Fruit fly (Drosophila melanogaster) whole organism, embryonic: ENCODE measurements around the gene CG9795.

Source experiments
- Adf1 ChIP-seq: fragments of 200-800 bp; sonication (Bioruptor generic); IDR thresholded peaks from 2 replicates; pipeline ENCODE4 v1.3.6; 2022; ENCODE audit warnings: missing biosample characterization, missing genetic modification characterization
- CG11398 ChIP-seq: fragments of 200-800 bp; sonication (Bioruptor generic); optimal IDR thresholded peaks from 2 replicates; lab custom pipeline; 2016; ENCODE audit warnings: missing biosample characterization, missing genetic modification characterization
- CG13775 ChIP-seq: fragments of 200-800 bp; sonication (Bioruptor generic); optimal IDR thresholded peaks from 3 replicates; lab custom pipeline; 2017; ENCODE audit warnings: missing biosample characterization, mild to moderate bottlenecking, missing genetic modification characterization
- CG1529 ChIP-seq: fragments of 200-800 bp; sonication (Bioruptor generic); optimal IDR thresholded peaks from 3 replicates; lab custom pipeline; 2018; ENCODE audit warnings: missing biosample characterization, missing genetic modification characterization
- CG15514 ChIP-seq: fragments of 200-800 bp; sonication (Bioruptor generic); optimal IDR thresholded peaks from 3 replicates; lab custom pipeline; 2017; ENCODE audit warnings: missing biosample characterization, missing genetic modification characterization, mild to moderate bottlenecking, moderate library complexity, missing genetic modification reagents
- CG17328 ChIP-seq: fragments of 200-800 bp; sonication (Bioruptor generic); IDR thresholded peaks from 2 replicates; pipeline ENCODE4 v1.3.6; 2022; ENCODE audit warnings: missing biosample characterization, missing genetic modification characterization
- CG17359 ChIP-seq: fragments of 200-800 bp; sonication (Bioruptor generic); optimal IDR thresholded peaks from 3 replicates; lab custom pipeline; 2018; ENCODE audit warnings: missing biosample characterization, mild to moderate bottlenecking, missing genetic modification characterization, moderate library complexity
- CG30431 ChIP-seq: fragments of 200-800 bp; sonication (Bioruptor generic); optimal IDR thresholded peaks from 2 replicates; lab custom pipeline; 2017; ENCODE audit warnings: missing biosample characterization, missing genetic modification characterization
- CG31388 ChIP-seq: fragments of 200-800 bp; sonication (Bioruptor generic); optimal IDR thresholded peaks from 2 replicates; lab custom pipeline; 2016; ENCODE audit warnings: missing biosample characterization, missing genetic modification characterization
- CG32532 ChIP-seq: fragments of 200-800 bp; sonication (Bioruptor generic); IDR thresholded peaks from 2 replicates; pipeline ENCODE4 v1.3.6; 2022; ENCODE audit warnings: missing biosample characterization, missing genetic modification characterization
- CG43689 ChIP-seq: fragments of 200-800 bp; sonication (Bioruptor generic); IDR thresholded peaks from 2 replicates; pipeline ENCODE4 v1.3.6; 2022; ENCODE audit warnings: missing biosample characterization, missing genetic modification characterization
- CG4854 ChIP-seq: fragments of 200-800 bp; sonication (Bioruptor generic); optimal IDR thresholded peaks from 2 replicates; lab custom pipeline; 2016; ENCODE audit warnings: missing biosample characterization, missing genetic modification characterization, inconsistent platforms
- CG8089 ChIP-seq: fragments of 200-800 bp; sonication (Bioruptor generic); optimal IDR thresholded peaks from 3 replicates; lab custom pipeline; 2016; ENCODE audit warnings: missing biosample characterization, missing genetic modification characterization
- CTCF ChIP-seq: fragments of 200-800 bp; sonication (Bioruptor generic); optimal IDR thresholded peaks from 2 replicates; lab custom pipeline; 2017; ENCODE audit warnings: missing biosample characterization, mild to moderate bottlenecking, missing genetic modification characterization, moderate library complexity
- D ChIP-seq, 2 experiments: fragments of 200-800 bp in 1 of 2; fragments of >200 bp in 1 of 2; sonication (Bioruptor generic) in 1 of 2; optimal IDR thresholded peaks; 2 replicates in 1 of 2; 3 replicates in 1 of 2; lab custom pipeline; 2017; ENCODE audit warnings: mild to moderate bottlenecking in 1 of 2, missing biosample characterization in 1 of 2, missing genetic modification characterization in 1 of 2, missing genetic modification reagents in 1 of 2
- E2f2 ChIP-seq: fragments of 200-800 bp; sonication (Bioruptor generic); IDR thresholded peaks from 2 replicates; pipeline ENCODE4 v1.3.6; 2022; ENCODE audit warnings: missing biosample characterization, missing genetic modification characterization
- H15 ChIP-seq: fragments of 200-800 bp; sonication (Bioruptor generic); IDR thresholded peaks from 3 replicates; pipeline ENCODE4 v1.3.6; 2022; ENCODE audit warnings: missing biosample characterization, missing genetic modification characterization
- HLHmδ ChIP-seq: fragments of 200-800 bp; sonication (Bioruptor generic); optimal IDR thresholded peaks from 2 replicates; lab custom pipeline; 2018; ENCODE audit warnings: missing biosample characterization, mild to moderate bottlenecking, missing genetic modification characterization, moderate library complexity
- Hey ChIP-seq: fragments of 200-800 bp; sonication (Bioruptor generic); optimal IDR thresholded peaks from 3 replicates; lab custom pipeline; 2018; ENCODE audit warnings: missing biosample characterization, mild to moderate bottlenecking, missing genetic modification characterization
- Lpt ChIP-seq: fragments of >200 bp; optimal IDR thresholded peaks from 2 replicates; lab custom pipeline; 2018; ENCODE audit warnings: missing biosample characterization, missing genetic modification characterization
- Mrtf ChIP-seq: fragments of 200-800 bp; sonication (Bioruptor generic); IDR thresholded peaks from 3 replicates; pipeline ENCODE4 v1.3.6; 2022; ENCODE audit warnings: missing biosample characterization, missing genetic modification characterization
- Opbp ChIP-seq: fragments of 200-800 bp; sonication (Bioruptor generic); IDR thresholded peaks from 3 replicates; pipeline ENCODE4 v1.3.6; 2022; ENCODE audit warnings: missing biosample characterization, missing genetic modification characterization; ENCODE audit not compliant: partially characterized antibody
- Ravus ChIP-seq: fragments of 200-800 bp; sonication (Bioruptor generic); IDR thresholded peaks from 2 replicates; pipeline ENCODE4 v1.3.6; 2022; ENCODE audit warnings: missing biosample characterization, missing genetic modification characterization
- Trl ChIP-seq, 3 experiments: fragments of >200 bp in 2 of 3; fragments of 200-800 bp in 1 of 3; sonication (Bioruptor generic) in 1 of 3; optimal IDR thresholded peaks; 2 replicates in 1 of 3; 3 replicates in 2 of 3; lab custom pipeline; 2016 to 2017; ENCODE audit warnings: missing biosample characterization in 1 of 3, missing genetic modification characterization in 1 of 3
- ab ChIP-seq: fragments of 200-800 bp; sonication (Bioruptor generic); optimal IDR thresholded peaks from 2 replicates; lab custom pipeline; 2016; ENCODE audit warnings: missing biosample characterization, missing genetic modification characterization
- abd-A ChIP-seq: fragments of 200-800 bp; sonication (Bioruptor generic); optimal IDR thresholded peaks from 3 replicates; lab custom pipeline; 2019; ENCODE audit warnings: missing biosample characterization, mild to moderate bottlenecking, missing genetic modification characterization, moderate library complexity
- ac ChIP-seq: fragments of 200-800 bp; sonication (Bioruptor generic); optimal IDR thresholded peaks from 3 replicates; lab custom pipeline; 2017; ENCODE audit warnings: missing biosample characterization, mild to moderate bottlenecking, missing genetic modification characterization
- bbx ChIP-seq: fragments of 200-800 bp; sonication (Bioruptor generic); IDR thresholded peaks from 2 replicates; pipeline ENCODE4 v1.3.6; 2022; ENCODE audit warnings: missing biosample characterization, missing genetic modification characterization; ENCODE audit not compliant: partially characterized antibody
- btn ChIP-seq: fragments of 200-800 bp; sonication (Bioruptor generic); optimal IDR thresholded peaks from 2 replicates; lab custom pipeline; 2016; ENCODE audit warnings: missing biosample characterization, missing genetic modification characterization
- chinmo ChIP-seq: fragments of 200-800 bp; sonication (Bioruptor generic); IDR thresholded peaks from 4 replicates; pipeline ENCODE4 v1.3.6; 2022; ENCODE audit warnings: missing biosample characterization, missing genetic modification characterization; ENCODE audit not compliant: partially characterized antibody
- ci ChIP-seq: fragments of 200-800 bp; sonication (Bioruptor generic); IDR thresholded peaks from 3 replicates; pipeline ENCODE4 v1.3.6; 2022; ENCODE audit warnings: missing biosample characterization, missing genetic modification characterization
- croc ChIP-seq: fragments of 200-800 bp; sonication (Bioruptor generic); conservative IDR thresholded peaks from 3 replicates; pipeline ENCODE4 v1.3.6; 2022; ENCODE audit warnings: missing biosample characterization, missing genetic modification characterization
- dan ChIP-seq: fragments of 200-800 bp; sonication (Bioruptor generic); IDR thresholded peaks from 2 replicates; pipeline ENCODE4 v1.3.6; 2022; ENCODE audit warnings: missing biosample characterization, missing genetic modification characterization
- gfzf ChIP-seq: fragments of 200-800 bp; sonication (Bioruptor generic); optimal IDR thresholded peaks from 2 replicates; lab custom pipeline; 2016; ENCODE audit warnings: missing biosample characterization, mild to moderate bottlenecking, missing genetic modification characterization, moderate library complexity
- grau ChIP-seq: fragments of 200-800 bp; optimal IDR thresholded peaks from 3 replicates; lab custom pipeline; 2019; ENCODE audit warnings: missing biosample characterization, mild to moderate bottlenecking, missing genetic modification characterization, moderate library complexity
- hbn ChIP-seq: fragments of 200-800 bp; sonication (Bioruptor generic); IDR thresholded peaks from 2 replicates; pipeline ENCODE4 v1.3.6; 2022; ENCODE audit warnings: missing biosample characterization, missing genetic modification characterization; ENCODE audit not compliant: partially characterized antibody
- kah ChIP-seq: fragments of 200-800 bp; sonication (Bioruptor generic); optimal IDR thresholded peaks from 2 replicates; lab custom pipeline; 2018; ENCODE audit warnings: missing biosample characterization, mild to moderate bottlenecking, missing genetic modification characterization
- klu ChIP-seq: fragments of 200-800 bp; sonication (Bioruptor generic); IDR thresholded peaks from 2 replicates; pipeline ENCODE4 v1.3.6; 2022; ENCODE audit warnings: missing biosample characterization, missing genetic modification characterization
- lilli ChIP-seq: fragments of 200-800 bp; sonication (Bioruptor generic); optimal IDR thresholded peaks from 3 replicates; lab custom pipeline; 2016; ENCODE audit warnings: missing biosample characterization, missing genetic modification characterization
- lola ChIP-seq, 3 experiments: fragments of >200 bp in 2 of 3; fragments of 200-800 bp in 1 of 3; sonication (Bioruptor generic) in 1 of 3; optimal IDR thresholded peaks; 2 replicates each; lab custom pipeline; 2017 to 2019; ENCODE audit warnings: missing biosample characterization in 3 of 3, missing genetic modification characterization in 3 of 3, mild to moderate bottlenecking in 1 of 3, moderate library complexity in 1 of 3
- oc ChIP-seq: fragments of 200-800 bp; sonication (Bioruptor generic); optimal IDR thresholded peaks from 2 replicates; lab custom pipeline; 2018; ENCODE audit warnings: missing biosample characterization, mild to moderate bottlenecking, missing genetic modification characterization, moderate library complexity
- rib ChIP-seq: fragments of 200-800 bp; sonication (Bioruptor generic); IDR thresholded peaks from 2 replicates; pipeline ENCODE4 v1.3.6; 2022; ENCODE audit warnings: missing biosample characterization, missing genetic modification characterization
- salm ChIP-seq: fragments of 200-800 bp; sonication (Bioruptor generic); optimal IDR thresholded peaks from 2 replicates; lab custom pipeline; 2018; ENCODE audit warnings: missing biosample characterization, mild to moderate bottlenecking, missing genetic modification characterization
- sd ChIP-seq: fragments of 200-800 bp; sonication (Bioruptor generic); optimal IDR thresholded peaks from 3 replicates; lab custom pipeline; 2018; ENCODE audit warnings: missing biosample characterization, mild to moderate bottlenecking, missing genetic modification characterization, moderate library complexity
- tgo ChIP-seq: fragments of 200-800 bp; sonication (Bioruptor generic); IDR thresholded peaks from 3 replicates; pipeline ENCODE4 v1.3.6; 2022; ENCODE audit warnings: missing biosample characterization, missing genetic modification characterization
- unc-4 ChIP-seq: fragments of 200-800 bp; sonication (Bioruptor generic); IDR thresholded peaks from 2 replicates; pipeline ENCODE4 v1.3.6; 2022; ENCODE audit warnings: missing biosample characterization, missing genetic modification characterization; ENCODE audit not compliant: partially characterized antibody
- wdn ChIP-seq: fragments of 200-800 bp; sonication (Bioruptor generic); IDR thresholded peaks from 2 replicates; pipeline ENCODE4 v1.3.6; 2022; ENCODE audit warnings: missing biosample characterization, missing genetic modification characterization
- wor ChIP-seq: fragments of 200-800 bp; sonication (Bioruptor generic); IDR thresholded peaks from 2 replicates; pipeline ENCODE4 v1.3.6; 2022; ENCODE audit warnings: missing biosample characterization, missing genetic modification characterization
- yki ChIP-seq: fragments of >200 bp; optimal IDR thresholded peaks from 3 replicates; lab custom pipeline; 2018
- zen ChIP-seq: fragments of 200-800 bp; sonication (Bioruptor generic); optimal IDR thresholded peaks from 3 replicates; lab custom pipeline; 2018; ENCODE audit warnings: missing biosample characterization, mild to moderate bottlenecking, missing genetic modification characterization, moderate library complexity

Gene CG9795

DNA sequence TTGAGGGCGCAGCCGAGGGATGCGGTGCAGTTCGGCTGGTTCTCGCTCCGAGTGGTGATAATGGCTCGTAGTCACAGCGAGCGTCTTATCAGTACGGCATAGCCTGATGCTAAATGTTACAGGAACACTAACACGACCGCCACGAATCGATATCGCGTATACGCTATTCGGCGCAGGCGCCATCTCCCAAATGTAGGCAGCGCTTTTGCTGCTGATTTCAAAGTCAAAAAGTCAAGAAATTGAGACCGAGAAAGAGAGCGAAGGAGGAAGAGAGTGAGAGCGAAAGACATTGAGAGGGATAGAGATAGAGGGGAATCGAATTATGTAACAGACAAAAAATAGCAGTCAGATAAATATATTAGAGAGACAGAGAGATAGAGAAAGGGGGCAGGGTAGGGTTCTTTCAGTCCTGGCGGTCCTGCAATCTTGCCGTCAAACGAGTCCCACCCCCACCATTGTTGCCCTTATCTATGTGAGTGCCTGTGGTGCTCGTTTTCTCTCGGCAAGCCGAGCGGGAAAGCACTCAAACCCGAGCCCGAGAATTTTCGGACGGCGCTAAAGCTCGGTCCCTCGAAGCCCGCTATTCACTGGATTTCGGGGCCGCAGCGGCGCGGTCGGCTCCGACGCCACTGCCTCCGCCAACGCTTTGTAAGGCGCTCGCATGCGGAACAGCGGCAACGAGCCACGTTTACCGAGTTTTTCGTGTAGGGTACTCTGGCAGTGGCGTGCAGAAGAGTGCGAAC is 38.2 kb upstream of the CG9795 start (continued):
- TF ChIP-seq CG31388 (GFP tag; lab: Kevin White, UChicago) (no peak), Lpt (GFP tag; lab: Kevin White, UChicago) (no peak), bbx (GFP tag; lab: Robert Waterston, UW) (peak; percentile 16; the same call in 1 of the 2 replicates), ac (GFP tag; lab: Kevin White, UChicago) (no peak), CG17328 (GFP tag; lab: Robert Waterston, UW) (no peak), CG17359 (no peak), klu (GFP tag; lab: Robert Waterston, UW) (no peak), btn (GFP tag; lab: Kevin White, UChicago) (no peak), yki (lab: Kevin White, UChicago) (no peak), tgo (GFP tag; lab: Robert Waterston, UW) (no peak), CG1529 (no peak), grau (no peak), salm (no peak), sd (tag; lab: Kevin White, UChicago) (no peak), CG30431 (GFP tag; lab: Kevin White, UChicago) (no peak), CTCF (no peak), hbn (GFP tag; lab: Robert Waterston, UW) (no peak), CG32532 (no peak), Ravus (GFP tag; lab: Robert Waterston, UW) (no peak), CG15514 (GFP tag; lab: Kevin White, UChicago) (no peak), CG4854 (GFP tag; lab: Kevin White, UChicago) (no peak), lilli (no peak), abd-A (tag; lab: Kevin White, UChicago) (peak; percentile 53), Opbp (GFP tag; lab: Robert Waterston, UW) (no peak), D (optimal IDR thresholded peaks at IDR 0.05; lab: Kevin White, UChicago) (no peak), D (GFP tag; optimal IDR thresholded peaks at IDR 0.05; lab: Kevin White, UChicago) (no peak), kah (GFP tag; lab: Kevin White, UChicago) (no peak), wdn (GFP tag; lab: Robert Waterston, UW) (no peak), CG13775 (GFP tag; lab: Kevin White, UChicago) (no peak), HLHmδ (GFP tag; lab: Kevin White, UChicago) (no peak), Hey (tag; lab: Kevin White, UChicago) (no peak), oc (tag; lab: Kevin White, UChicago) (no peak), unc-4 (GFP tag; lab: Robert Waterston, UW) (no peak), E2f2 (GFP tag; lab: Robert Waterston, UW) (0 out of 2 replicates have a peak, but pooled peaks have one; percentile 13), croc (GFP tag; lab: Robert Waterston, UW) (no peak), CG11398 (GFP tag; lab: Kevin White, UChicago) (no peak), gfzf (GFP tag; lab: Kevin White, UChicago) (no peak), ab (no peak), Trl (optimal IDR thresholded peaks at IDR 0.05; lab: Kevin White, UChicago) (peak; percentile 39 to 69), Trl (GFP tag; optimal IDR thresholded peaks at IDR 0.05; lab: Kevin White, UChicago) (no peak), lola (GFP tag; optimal IDR thresholded peaks at IDR 0.05; lab: Kevin White, UChicago) (no peak), CG8089 (GFP tag; lab: Kevin White, UChicago) (no peak), wor (GFP tag; lab: Robert Waterston, UW) (no peak), Mrtf (no peak), ci (no peak), Adf1 (GFP tag; lab: Robert Waterston, UW) (peak; percentile 78), H15 (GFP tag; lab: Robert Waterston, UW) (no peak), CG43689 (GFP tag; lab: Robert Waterston, UW) (no peak), rib (no peak), chinmo (GFP tag; lab: Robert Waterston, UW) (0 out of 4 replicates have a peak, but pooled peaks have one; percentile 47), zen (tag; lab: Kevin White, UChicago) (no peak), dan (no peak)
